Worm (Caenorhabditis elegans) whole organism, L4/young adult: ENCODE measurements around the gene F26G1.2.

Experiments used
- W03F9.2 ChIP-seq: fragments of 150-350 bp; optimal IDR thresholded peaks from 2 replicates; lab custom pipeline; 2014; ENCODE audit warnings: missing biosample characterization, missing genetic modification characterization
- dao-5 ChIP-seq: sonication (generic microtip); optimal IDR thresholded peaks from 2 replicates; lab custom pipeline; 2016; ENCODE audit warnings: missing genotype, missing genetic modification characterization, moderate library complexity, missing compliant biosample characterization

- no peak for TF ChIP-seq dao-5 (tag; lab: Kevin White, UChicago)
- no peak for TF ChIP-seq W03F9.2 (tag; lab: Kevin White, UChicago)
Measured at ce11 chrII:4766284-4766683, 3.4 kb downstream of the F26G1.2 start, which contains the start of gene ttm-2.
